Worm (Caenorhabditis elegans) whole organism, young adult: Measurements from ENCODE around the gene lim-6.

Source experiments
- K12H6.12 ChIP-seq: fragments of 200-800 bp; sonication (Bioruptor generic); optimal IDR thresholded peaks from 2 replicates; lab custom pipeline; 2018; ENCODE audit warnings: mild to moderate bottlenecking, missing genetic modification characterization, missing compliant biosample characterization
- attf-5 ChIP-seq: fragments of 200-800 bp; sonication (Bioruptor generic); optimal IDR thresholded peaks from 2 replicates; lab custom pipeline; 2018; ENCODE audit warnings: mild to moderate bottlenecking, missing genetic modification characterization, missing compliant biosample characterization
- nhr-179 ChIP-seq: sonication (generic microtip); optimal IDR thresholded peaks from 2 replicates; lab custom pipeline; 2016; ENCODE audit warnings: mild to moderate bottlenecking, missing genetic modification characterization, missing compliant biosample characterization
- tbp1 ChIP-seq: fragments of 200-800 bp; sonication (Bioruptor generic); optimal IDR thresholded peaks from 2 replicates; lab custom pipeline; 2018; ENCODE audit warnings: mild to moderate bottlenecking, missing genetic modification characterization, missing compliant biosample characterization
- unc-130 ChIP-seq: sonication (generic microtip); optimal IDR thresholded peaks from 2 replicates; lab custom pipeline; 2016; ENCODE audit warnings: missing genetic modification reagents, missing genetic modification characterization, missing compliant biosample characterization
- ztf-6 ChIP-seq: fragments of 200-800 bp; sonication (Bioruptor generic); IDR thresholded peaks from 2 replicates; pipeline ENCODE4 v1.3.6; 2022; ENCODE audit warnings: missing genetic modification reagents, missing genetic modification characterization, missing compliant biosample characterization

DNA sequence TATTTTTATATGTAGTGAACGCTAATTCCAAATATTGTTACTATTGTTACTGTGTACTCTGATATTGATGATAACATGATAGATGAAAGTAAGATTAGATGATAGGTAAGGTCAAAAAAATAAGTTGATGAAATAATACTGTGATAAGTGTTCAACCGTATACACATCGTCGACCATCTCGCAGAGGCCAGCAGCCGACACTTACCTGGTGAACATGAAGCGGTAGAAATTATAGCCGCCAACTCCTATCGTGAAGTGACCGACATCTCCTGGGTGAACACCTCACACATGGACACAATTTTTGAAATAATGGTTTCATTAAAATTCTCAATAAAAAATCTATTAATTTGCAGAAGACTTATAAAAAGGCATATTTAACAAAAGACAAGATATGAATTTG is 44.9 kb upstream of the lim-6 start:
- TF ChIP-seq nhr-179 (tag; lab: Kevin White, UChicago), result no peak
- TF ChIP-seq unc-130 (GFP tag; lab: Kevin White, UChicago), result no peak
- no peak for TF ChIP-seq tbp1
- no peak for TF ChIP-seq K12H6.12 (tag; lab: Kevin White, UChicago)
- no peak for TF ChIP-seq attf-5
- TF ChIP-seq ztf-6 (GFP tag; lab: Robert Waterston, UW), result no peak
